Worm (Caenorhabditis elegans) whole organism, L3 larva: ENCODE measurements around the gene ZC155.4.
A peak's percentile ranks its signal among the peaks of the same experiment; 100 is the strongest.
"Not testable (repeated sequence)": the region's sequence is repeated elsewhere in the genome, so short reads cannot be mapped to it uniquely, and the experiment has no call there.

Experiments
- ceh-16 ChIP-seq: sonication (generic microtip); optimal IDR thresholded peaks from 2 replicates; lab custom pipeline; 2017; ENCODE audit warnings: missing biosample characterization, missing genetic modification characterization
- elt-1 ChIP-seq: fragments of 150-350 bp; optimal IDR thresholded peaks from 2 replicates; lab custom pipeline; 2014; ENCODE audit warnings: missing biosample characterization, missing genetic modification characterization
- mml-1 ChIP-seq: fragments of 150-350 bp; sonication (generic microtip); optimal IDR thresholded peaks from 3 replicates; lab custom pipeline; 2014; ENCODE audit warnings: missing biosample characterization, missing genetic modification characterization
- nfya-1 ChIP-seq: sonication (generic microtip); optimal IDR thresholded peaks from 2 replicates; lab custom pipeline; 2017; ENCODE audit warnings: missing genetic modification characterization, mild to moderate bottlenecking, missing compliant biosample characterization, antibody characterized with exemption, moderate library complexity; ENCODE audit not compliant: insufficient read depth

DNA sequence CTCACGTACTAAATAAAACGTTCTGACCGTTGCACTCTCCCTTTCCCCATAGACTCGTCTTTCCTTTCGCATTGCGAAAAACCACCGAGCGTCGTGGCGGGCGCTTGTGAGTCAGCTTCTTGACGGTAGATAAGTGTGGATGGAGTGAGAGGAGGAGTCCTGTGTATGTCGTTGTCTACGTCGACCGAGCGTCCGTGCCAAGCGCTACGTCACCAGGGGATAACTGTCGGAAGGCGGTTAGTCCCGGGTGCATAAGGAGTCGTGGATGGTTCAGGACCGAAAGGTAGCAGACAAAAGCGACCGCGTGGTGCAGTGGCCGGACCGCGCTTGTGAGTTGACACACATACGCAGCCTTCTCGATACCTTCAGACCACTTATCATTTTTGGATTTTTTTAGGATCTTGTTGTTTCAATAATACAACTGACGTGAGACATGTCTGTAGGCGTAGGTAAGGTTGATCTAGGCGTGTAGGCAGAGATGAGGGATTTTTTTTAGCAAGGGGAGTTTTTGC lies 4.1 kb downstream of the ZC155.4 start:
- TF ChIP-seq elt-1 (tag; lab: Kevin White, UChicago); mml-1 (tag; lab: Kevin White, UChicago); ceh-16: not testable (repeated sequence)
- peak; percentile 63 for TF ChIP-seq nfya-1
